Worm (Caenorhabditis elegans) whole organism, early embryonic: ENCODE results near the gene C54F6.20.

ENCODE experiments used
- F13C5.2 ChIP-seq: sonication (generic microtip); optimal IDR thresholded peaks from 2 replicates; lab custom pipeline; 2017; ENCODE audit warnings: mild to moderate bottlenecking, missing genetic modification characterization, inconsistent platforms, missing compliant biosample characterization
- aly-1 ChIP-seq: sonication (generic microtip); optimal IDR thresholded peaks from 2 replicates; lab custom pipeline; 2016; ENCODE audit warnings: missing genetic modification characterization, missing compliant biosample characterization
- ama-1 ChIP-seq: fragments of 150-350 bp; optimal IDR thresholded peaks from 2 replicates; lab custom pipeline; 2014
- ceh-36 ChIP-seq: sonication (generic microtip); optimal IDR thresholded peaks from 2 replicates; lab custom pipeline; 2016; ENCODE audit warnings: missing genetic modification characterization, inconsistent platforms, missing compliant biosample characterization
- ets-7 ChIP-seq: sonication (generic microtip); optimal IDR thresholded peaks from 2 replicates; lab custom pipeline; 2016; ENCODE audit warnings: missing genotype, missing genetic modification characterization, missing compliant biosample characterization
- flt-1 ChIP-seq: fragments of 200-800 bp; sonication (Bioruptor generic); IDR thresholded peaks from 2 replicates; pipeline ENCODE4 v1.3.6; 2022; ENCODE audit warnings: missing genetic modification characterization, missing compliant biosample characterization
- hnd-1 ChIP-seq: sonication (generic microtip); optimal IDR thresholded peaks from 2 replicates; lab custom pipeline; 2016; ENCODE audit warnings: missing genetic modification characterization, missing compliant biosample characterization
- sea-1 ChIP-seq: fragments of 200-800 bp; sonication (Bioruptor generic); conservative IDR thresholded peaks from 2 replicates; pipeline ENCODE4 v1.3.6; 2022; ENCODE audit warnings: missing genetic modification characterization, missing compliant biosample characterization
- tra-4 ChIP-seq: sonication (generic microtip); optimal IDR thresholded peaks from 2 replicates; lab custom pipeline; 2017; ENCODE audit warnings: missing genetic modification characterization, missing compliant biosample characterization

DNA sequence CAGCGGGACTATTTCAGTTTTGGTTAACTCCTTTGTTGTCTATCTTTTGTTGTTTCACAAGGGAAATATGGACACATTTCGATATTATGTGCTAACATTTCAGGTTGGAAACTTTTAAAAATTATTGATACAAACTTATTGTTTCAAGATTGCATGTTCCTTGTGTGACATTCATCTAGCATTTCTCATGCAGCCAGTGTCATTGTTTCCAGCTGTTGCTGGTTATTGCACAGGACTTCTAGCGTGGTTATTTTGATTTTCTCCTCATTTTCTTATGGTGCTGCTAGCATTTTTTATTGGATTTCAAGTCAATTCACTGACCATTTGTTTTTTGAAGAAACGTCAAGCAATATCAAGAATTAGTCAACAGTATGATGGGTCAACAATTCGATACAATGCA is 31.3 kb downstream of the C54F6.20 start:
- TF ChIP-seq F13C5.2 (tag; lab: Kevin White, UChicago) (no peak), ama-1 (lab: Kevin White, UChicago) (no peak), aly-1 (tag; lab: Kevin White, UChicago) (no peak), ets-7 (tag; lab: Kevin White, UChicago) (no peak), ceh-36 (tag; lab: Kevin White, UChicago) (no peak), flt-1 (GFP tag; lab: Robert Waterston, UW) (no peak), sea-1 (GFP tag; lab: Robert Waterston, UW) (no peak), hnd-1 (no peak), tra-4 (tag; lab: Kevin White, UChicago) (no peak)
